Worm (Caenorhabditis elegans): ENCODE data around the gene clec-223.
"Not testable (repeated sequence)": the region's sequence is repeated elsewhere in the genome, so short reads cannot be mapped to it uniquely, and the experiment has no call there.

- not testable (repeated sequence) for TF ChIP-seq bed-3 (GFP tag; optimal IDR thresholded peaks at IDR 0.05); unc-120 (tag; optimal IDR thresholded peaks at IDR 0.05; ENCODE audit: poor library complexity, severe bottlenecking); elt-3 (tag; optimal IDR thresholded peaks at IDR 0.05); nhr-76 (tag; optimal IDR thresholded peaks at IDR 0.05); nhr-237 (tag; optimal IDR thresholded peaks at IDR 0.05); lin-13 (tag; optimal IDR thresholded peaks at IDR 0.05)
Measured at ce11 chrV:11286114-11286513, 13.2 kb downstream of the clec-223 start, which contains the start of gene C03E10.3.
